Fruit fly (Drosophila melanogaster) whole organism, embryonic: ENCODE measurements around the gene L2HGDH.
A peak's percentile ranks its signal among the peaks of the same experiment; 100 is the strongest.

Experiments used
- CG10209 ChIP-seq: fragments of 200-800 bp; sonication (Bioruptor generic); optimal IDR thresholded peaks from 3 replicates; lab custom pipeline; 2017; ENCODE audit warnings: missing biosample characterization, mild to moderate bottlenecking, missing genetic modification characterization, missing genetic modification reagents
- CG10321 ChIP-seq: fragments of 200-800 bp; sonication (Bioruptor generic); IDR thresholded peaks from 2 replicates; pipeline ENCODE4 v1.3.6; 2022; ENCODE audit warnings: missing biosample characterization, missing genetic modification characterization
- CG11695 ChIP-seq: fragments of 200-800 bp; sonication (Bioruptor generic); IDR thresholded peaks from 3 replicates; pipeline ENCODE4 v1.3.6; 2022; ENCODE audit warnings: missing biosample characterization, missing genetic modification characterization
- CG12299 ChIP-seq: fragments of 200-800 bp; sonication (Bioruptor generic); optimal IDR thresholded peaks from 2 replicates; lab custom pipeline; 2018; ENCODE audit warnings: missing biosample characterization, mild to moderate bottlenecking, missing genetic modification characterization
- CG12744 ChIP-seq: fragments of 200-800 bp; sonication (Bioruptor generic); optimal IDR thresholded peaks from 2 replicates; lab custom pipeline; 2016; ENCODE audit warnings: missing biosample characterization, missing genetic modification characterization
- CG13296 ChIP-seq: fragments of 200-800 bp; sonication (Bioruptor generic); optimal IDR thresholded peaks from 3 replicates; lab custom pipeline; 2018; ENCODE audit warnings: missing biosample characterization, mild to moderate bottlenecking, missing genetic modification characterization
- CG13424 ChIP-seq: fragments of 200-800 bp; sonication (Bioruptor generic); optimal IDR thresholded peaks from 2 replicates; lab custom pipeline; 2019; ENCODE audit warnings: missing biosample characterization, mild to moderate bottlenecking, missing genetic modification characterization, moderate library complexity
- CG15011 ChIP-seq: fragments of 200-800 bp; sonication (Bioruptor generic); optimal IDR thresholded peaks from 3 replicates; lab custom pipeline; 2018; ENCODE audit warnings: missing biosample characterization, mild to moderate bottlenecking, missing genetic modification characterization
- CG15479 ChIP-seq: fragments of 200-800 bp; sonication (Bioruptor generic); optimal IDR thresholded peaks from 3 replicates; lab custom pipeline; 2019; ENCODE audit warnings: missing biosample characterization, mild to moderate bottlenecking, missing genetic modification characterization, moderate library complexity
- CG1602 ChIP-seq: fragments of 200-800 bp; sonication (Bioruptor generic); optimal IDR thresholded peaks from 3 replicates; lab custom pipeline; 2016; ENCODE audit warnings: missing biosample characterization, missing genetic modification characterization
- CG16815 ChIP-seq: fragments of 200-800 bp; sonication (Bioruptor generic); optimal IDR thresholded peaks from 3 replicates; lab custom pipeline; 2017; ENCODE audit warnings: missing biosample characterization, mild to moderate bottlenecking, missing genetic modification characterization
- CG17186 ChIP-seq: fragments of 200-800 bp; sonication (Bioruptor generic); optimal IDR thresholded peaks from 3 replicates; lab custom pipeline; 2017; ENCODE audit warnings: missing biosample characterization, missing genetic modification reagents, missing genetic modification characterization
- CG18764 ChIP-seq: fragments of 200-800 bp; sonication (Bioruptor generic); optimal IDR thresholded peaks from 3 replicates; lab custom pipeline; 2016; ENCODE audit warnings: missing biosample characterization, missing genetic modification characterization
- CG3407 ChIP-seq: fragments of 200-800 bp; sonication (Bioruptor generic); optimal IDR thresholded peaks from 2 replicates; lab custom pipeline; 2018; ENCODE audit warnings: missing biosample characterization, mild to moderate bottlenecking, missing genetic modification characterization
- CG4424 ChIP-seq: fragments of 200-800 bp; sonication (Bioruptor generic); optimal IDR thresholded peaks from 3 replicates; lab custom pipeline; 2016; ENCODE audit warnings: missing biosample characterization, missing genetic modification characterization
- CG6683 ChIP-seq: fragments of 200-800 bp; sonication (Bioruptor generic); optimal IDR thresholded peaks from 2 replicates; lab custom pipeline; 2017; ENCODE audit warnings: missing biosample characterization, mild to moderate bottlenecking, missing genetic modification characterization, missing genetic modification reagents
- CG7271 ChIP-seq: fragments of 200-800 bp; sonication (Bioruptor generic); optimal IDR thresholded peaks from 2 replicates; lab custom pipeline; 2018; ENCODE audit warnings: missing biosample characterization, mild to moderate bottlenecking, missing genetic modification characterization, moderate library complexity
- CG8924 ChIP-seq: fragments of 200-800 bp; optimal IDR thresholded peaks from 3 replicates; lab custom pipeline; 2019; ENCODE audit warnings: missing biosample characterization, mild to moderate bottlenecking, missing genetic modification characterization, moderate library complexity
- CG9876 ChIP-seq: fragments of 200-800 bp; sonication (Bioruptor generic); optimal IDR thresholded peaks from 2 replicates; lab custom pipeline; 2016; ENCODE audit warnings: missing biosample characterization, missing genetic modification characterization
- CkIIα-i1 ChIP-seq: fragments of 200-800 bp; sonication (Bioruptor generic); IDR thresholded peaks from 2 replicates; pipeline ENCODE4 v1.3.6; 2022; ENCODE audit warnings: missing biosample characterization, missing genetic modification characterization
- D19B ChIP-seq: fragments of 200-800 bp; sonication (Bioruptor generic); optimal IDR thresholded peaks from 2 replicates; lab custom pipeline; 2017; ENCODE audit warnings: missing biosample characterization, mild to moderate bottlenecking, missing genetic modification characterization
- Dad ChIP-seq: fragments of 200-800 bp; sonication (Bioruptor generic); optimal IDR thresholded peaks from 3 replicates; lab custom pipeline; 2016; ENCODE audit warnings: missing biosample characterization, missing genetic modification characterization
- Doc2 ChIP-seq: fragments of 200-800 bp; sonication (Bioruptor generic); IDR thresholded peaks from 2 replicates; pipeline ENCODE4 v1.3.6; 2022; ENCODE audit warnings: missing biosample characterization, missing genetic modification characterization
- Doc3 ChIP-seq: fragments of 200-800 bp; sonication (Bioruptor generic); IDR thresholded peaks from 3 replicates; pipeline ENCODE4 v1.3.6; 2022; ENCODE audit warnings: missing biosample characterization, missing genetic modification characterization; ENCODE audit not compliant: partially characterized antibody
- Fer1 ChIP-seq: fragments of 200-800 bp; sonication (Bioruptor generic); optimal IDR thresholded peaks from 2 replicates; lab custom pipeline; 2017; ENCODE audit warnings: missing biosample characterization, mild to moderate bottlenecking, missing genetic modification characterization
- Neu2 ChIP-seq: fragments of 200-800 bp; sonication (Bioruptor generic); optimal IDR thresholded peaks from 3 replicates; lab custom pipeline; 2016; ENCODE audit warnings: missing biosample characterization, missing genetic modification characterization, borderline replicate concordance
- Ravus ChIP-seq: fragments of 200-800 bp; sonication (Bioruptor generic); IDR thresholded peaks from 2 replicates; pipeline ENCODE4 v1.3.6; 2022; ENCODE audit warnings: missing biosample characterization, missing genetic modification characterization
- Scr ChIP-seq: fragments of 200-800 bp; sonication (Bioruptor generic); IDR thresholded peaks from 2 replicates; pipeline ENCODE4 v1.3.6; 2022; ENCODE audit warnings: missing biosample characterization, missing genetic modification characterization; ENCODE audit not compliant: partially characterized antibody
- Sox100B ChIP-seq: fragments of 200-800 bp; sonication (Bioruptor generic); optimal IDR thresholded peaks from 3 replicates; lab custom pipeline; 2018; ENCODE audit warnings: missing biosample characterization, mild to moderate bottlenecking, missing genetic modification characterization
- amos ChIP-seq: fragments of 200-800 bp; sonication (Bioruptor generic); IDR thresholded peaks from 2 replicates; pipeline ENCODE4 v1.3.6; 2022; ENCODE audit warnings: missing biosample characterization, missing genetic modification characterization; ENCODE audit not compliant: partially characterized antibody
- chm ChIP-seq: fragments of 200-800 bp; sonication (Bioruptor generic); IDR thresholded peaks from 2 replicates; pipeline ENCODE4 v1.3.6; 2022; ENCODE audit warnings: missing biosample characterization, missing genetic modification characterization
- fd96Cb ChIP-seq: fragments of 200-800 bp; sonication (Bioruptor generic); optimal IDR thresholded peaks from 2 replicates; lab custom pipeline; 2018; ENCODE audit warnings: missing biosample characterization, mild to moderate bottlenecking, missing genetic modification characterization, moderate library complexity
- grn ChIP-seq: fragments of 200-800 bp; sonication (Bioruptor generic); optimal IDR thresholded peaks from 3 replicates; lab custom pipeline; 2017; ENCODE audit warnings: missing biosample characterization, missing genetic modification characterization
- insv ChIP-seq, 2 experiments: fragments of 200-800 bp; sonication (Bioruptor generic); optimal IDR thresholded peaks; 3 replicates each; lab custom pipeline; 2016 to 2018; ENCODE audit warnings: missing biosample characterization in 2 of 2, missing genetic modification characterization in 2 of 2
- mld ChIP-seq: fragments of 200-800 bp; sonication (Bioruptor generic); IDR thresholded peaks from 3 replicates; pipeline ENCODE4 v1.3.6; 2022; ENCODE audit warnings: missing biosample characterization, missing genetic modification characterization; ENCODE audit not compliant: partially characterized antibody
- nerfin-1 ChIP-seq: fragments of 200-800 bp; sonication (Bioruptor generic); optimal IDR thresholded peaks from 3 replicates; lab custom pipeline; 2019; ENCODE audit warnings: missing biosample characterization, mild to moderate bottlenecking, missing genetic modification characterization, moderate library complexity
- nom ChIP-seq: fragments of 200-800 bp; sonication (Bioruptor generic); optimal IDR thresholded peaks from 2 replicates; lab custom pipeline; 2017; ENCODE audit warnings: missing biosample characterization, missing genetic modification characterization, mild to moderate bottlenecking, moderate library complexity, missing genetic modification reagents
- pho ChIP-seq: fragments of 200-800 bp; sonication (Bioruptor generic); optimal IDR thresholded peaks from 2 replicates; lab custom pipeline; 2016; ENCODE audit warnings: missing biosample characterization, missing genetic modification characterization
- run ChIP-seq: fragments of 200-800 bp; sonication (Bioruptor generic); optimal IDR thresholded peaks from 3 replicates; lab custom pipeline; 2018; ENCODE audit warnings: missing biosample characterization, mild to moderate bottlenecking, missing genetic modification characterization
- sens ChIP-seq: fragments of 200-800 bp; sonication (Bioruptor generic); peaks from one replicate; lab custom pipeline; 2016; ENCODE audit warnings: missing biosample characterization, missing genetic modification characterization
- so ChIP-seq: fragments of 200-800 bp; sonication (Bioruptor generic); IDR thresholded peaks from 3 replicates; pipeline ENCODE4 v1.3.6; 2022; ENCODE audit warnings: missing biosample characterization, missing genetic modification characterization
- sob ChIP-seq: fragments of 200-800 bp; sonication (Bioruptor generic); IDR thresholded peaks from 2 replicates; pipeline ENCODE4 v1.3.6; 2022; ENCODE audit warnings: missing biosample characterization, missing genetic modification characterization
- tin ChIP-seq: fragments of 200-800 bp; sonication (Bioruptor generic); optimal IDR thresholded peaks from 3 replicates; lab custom pipeline; 2016; ENCODE audit warnings: missing biosample characterization, missing genetic modification characterization
- tio ChIP-seq: fragments of 200-800 bp; sonication (Bioruptor generic); optimal IDR thresholded peaks from 2 replicates; lab custom pipeline; 2017; ENCODE audit warnings: missing biosample characterization, missing genetic modification characterization, inconsistent platforms
- trh ChIP-seq: fragments of 200-800 bp; sonication (Bioruptor generic); optimal IDR thresholded peaks from 2 replicates; lab custom pipeline; 2016; ENCODE audit warnings: missing biosample characterization, missing genetic modification characterization
- ttk ChIP-seq: fragments of 200-800 bp; sonication (Bioruptor generic); IDR thresholded peaks from 2 replicates; pipeline ENCODE4 v2.1.2; 2022; ENCODE audit warnings: missing biosample characterization, missing genetic modification characterization
- tup ChIP-seq: fragments of 200-800 bp; sonication (Bioruptor generic); optimal IDR thresholded peaks from 2 replicates; lab custom pipeline; 2016; ENCODE audit warnings: missing biosample characterization, mild to moderate bottlenecking, missing genetic modification characterization, moderate library complexity
- wdn ChIP-seq: fragments of 200-800 bp; sonication (Bioruptor generic); IDR thresholded peaks from 2 replicates; pipeline ENCODE4 v1.3.6; 2022; ENCODE audit warnings: missing biosample characterization, missing genetic modification characterization
- zfh1 ChIP-seq: fragments of 200-800 bp; sonication (Bioruptor generic); IDR thresholded peaks from 3 replicates; pipeline ENCODE4 v1.3.6; 2022; ENCODE audit warnings: missing biosample characterization, missing genetic modification characterization

The L2HGDH gene

DNA sequence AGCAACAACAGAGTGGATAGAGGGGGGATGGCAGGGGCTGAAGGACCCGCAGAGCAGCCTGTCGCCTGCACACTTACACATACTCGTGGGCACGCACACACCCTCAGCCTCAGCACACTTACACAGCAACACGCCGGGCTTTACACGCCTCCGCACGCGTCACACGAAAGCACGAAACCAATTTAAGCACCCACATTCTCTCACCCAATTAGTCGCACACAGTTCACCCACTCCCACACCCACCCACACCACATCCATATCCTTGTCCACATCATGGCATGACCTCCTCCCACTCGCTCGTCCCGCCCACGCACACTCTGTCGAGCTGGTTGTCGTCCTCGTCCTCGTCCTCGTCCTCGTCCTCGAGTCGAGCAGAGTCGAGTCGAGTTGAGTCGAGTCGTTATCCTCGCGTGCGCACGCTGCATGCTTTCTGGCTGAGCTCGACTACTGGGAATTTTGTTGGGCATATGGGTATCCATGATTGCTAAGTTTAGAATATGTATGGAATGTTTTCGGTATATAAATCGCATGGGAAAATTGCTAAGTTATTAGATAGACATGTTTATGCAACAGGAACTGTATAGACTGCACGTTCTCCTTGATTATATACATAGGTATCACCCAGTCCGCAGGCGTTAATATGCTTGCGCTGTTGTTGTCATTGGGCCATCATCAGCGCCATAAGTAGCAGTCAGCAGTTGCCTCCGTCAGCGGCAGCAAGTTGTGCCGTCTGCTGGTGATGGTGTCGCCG is 37.8 kb upstream of the L2HGDH start (continued):
- peak; percentile 86 for TF ChIP-seq ttk
- peak; percentile 49 for TF ChIP-seq CG12744
- TF ChIP-seq CG11695 (GFP tag; lab: Robert Waterston, UW): peak; percentile 75
- peak; percentile 67 for TF ChIP-seq Dad (GFP tag; lab: Kevin White, UChicago)
- peak; percentile 60 for TF ChIP-seq CG6683 (GFP tag; lab: Kevin White, UChicago)
- peak; percentile 95 for TF ChIP-seq sens (GFP tag; lab: Kevin White, UChicago)
- no peak for TF ChIP-seq amos (GFP tag; lab: Robert Waterston, UW)
- peak; percentile 67 for TF ChIP-seq CG1602
- peak; percentile 82 for TF ChIP-seq CG10209 (GFP tag; lab: Kevin White, UChicago)
- TF ChIP-seq CG9876 (GFP tag; lab: Kevin White, UChicago): peak; percentile 62
- peak; percentile 91 for TF ChIP-seq sob
- peak; percentile 69 for TF ChIP-seq tin (GFP tag; lab: Kevin White, UChicago)
- TF ChIP-seq Sox100B: peak; percentile 66
- TF ChIP-seq Doc3 (GFP tag; lab: Robert Waterston, UW): no peak
- TF ChIP-seq CG13296 (GFP tag; lab: Kevin White, UChicago): peak; percentile 69
- TF ChIP-seq CG12299 (tag; lab: Kevin White, UChicago): peak; percentile 67
- TF ChIP-seq CG15479 (GFP tag; lab: Kevin White, UChicago): no peak
- peak; percentile 66 for TF ChIP-seq CG16815 (GFP tag; lab: Kevin White, UChicago)
- TF ChIP-seq nerfin-1 (tag; lab: Kevin White, UChicago): peak; percentile 34
- TF ChIP-seq tup (GFP tag; lab: Kevin White, UChicago): peak; percentile 71
- peak; percentile 33 for TF ChIP-seq run (tag; lab: Kevin White, UChicago)
- peak; percentile 7 for TF ChIP-seq grn (GFP tag; lab: Kevin White, UChicago)
- TF ChIP-seq CG13424 (tag; lab: Kevin White, UChicago): peak; percentile 80
- peak; percentile 71 for TF ChIP-seq CG15011 (GFP tag; lab: Kevin White, UChicago)
- TF ChIP-seq CG3407 (GFP tag; lab: Kevin White, UChicago): peak; percentile 43
- TF ChIP-seq D19B (GFP tag; lab: Kevin White, UChicago): peak; percentile 97
- TF ChIP-seq CG7271: no peak
- peak; percentile 80 for TF ChIP-seq pho (GFP tag; lab: Kevin White, UChicago)
- no peak for TF ChIP-seq Neu2 (GFP tag; lab: Kevin White, UChicago)
- peak; percentile 66 for TF ChIP-seq tio (GFP tag; lab: Kevin White, UChicago)
- TF ChIP-seq CG18764: peak; percentile 37
- peak; percentile 66 for TF ChIP-seq CG4424 (GFP tag; lab: Kevin White, UChicago)
- TF ChIP-seq fd96Cb: peak; percentile 75
- no peak for TF ChIP-seq CkIIα-i1
- TF ChIP-seq CG17186 (GFP tag; lab: Kevin White, UChicago): peak; percentile 27
- TF ChIP-seq insv (GFP tag; optimal IDR thresholded peaks at IDR 0.05; lab: Kevin White, UChicago): no peak
- TF ChIP-seq CG8924: peak; percentile 87
- peak; percentile 84 for TF ChIP-seq zfh1 (GFP tag; lab: Robert Waterston, UW)
- TF ChIP-seq Fer1: peak; percentile 89
- no peak for TF ChIP-seq mld (GFP tag; lab: Robert Waterston, UW)
- no peak for TF ChIP-seq trh (GFP tag; lab: Kevin White, UChicago)
- no peak for TF ChIP-seq nom
- no peak for TF ChIP-seq Scr (GFP tag; lab: Robert Waterston, UW)
- 0 out of 2 replicates have a peak, but pooled peaks have one; percentile 43 for TF ChIP-seq wdn
- TF ChIP-seq so (GFP tag; lab: Robert Waterston, UW): peak; percentile 71; the same call in 2 of the 3 replicates
- no peak for TF ChIP-seq Doc2 (GFP tag; lab: Robert Waterston, UW)
- peak; percentile 21; the same call in 1 of the 2 replicates for TF ChIP-seq CG10321
- TF ChIP-seq chm (GFP tag; lab: Robert Waterston, UW): peak; percentile 79
- peak; percentile 47 for TF ChIP-seq Ravus (GFP tag; lab: Robert Waterston, UW)
